Worm (Caenorhabditis elegans): ENCODE measurements around the gene symk-1.

- no peak for TF ChIP-seq dao-5 (tag; optimal IDR thresholded peaks at IDR 0.05)
- TF ChIP-seq him-1 (tag; optimal IDR thresholded peaks at IDR 0.05), result no peak
- TF ChIP-seq W03F9.2 (tag; optimal IDR thresholded peaks at IDR 0.05), result no peak
Measured at ce11 chrV:8592691-8593307, 22.7 kb downstream of the symk-1 start.
